Worm (Caenorhabditis elegans) whole organism, L3 larva: ENCODE measurements around the gene cyp-33E1.

Experiments used
- R02D3.7 ChIP-seq: fragments of 150-350 bp; optimal IDR thresholded peaks from 2 replicates; lab custom pipeline; 2014; ENCODE audit warnings: missing biosample characterization, missing genetic modification characterization
- ZK546.5 ChIP-seq: sonication (generic microtip); optimal IDR thresholded peaks from 2 replicates; lab custom pipeline; 2017; ENCODE audit warnings: missing biosample characterization, missing genetic modification characterization
- aly-2 ChIP-seq: fragments of 150-350 bp; optimal IDR thresholded peaks from 2 replicates; lab custom pipeline; 2014; ENCODE audit warnings: missing biosample characterization, missing genetic modification characterization
- ama-1 ChIP-seq: fragments of 150-350 bp; optimal IDR thresholded peaks from 2 replicates; lab custom pipeline; 2018
- ceh-16 ChIP-seq: sonication (generic microtip); optimal IDR thresholded peaks from 2 replicates; lab custom pipeline; 2017; ENCODE audit warnings: missing biosample characterization, missing genetic modification characterization
- ceh-28 ChIP-seq: fragments of 150-350 bp; optimal IDR thresholded peaks from 2 replicates; lab custom pipeline; 2014; ENCODE audit warnings: missing biosample characterization, missing genetic modification reagents, missing genetic modification characterization
- ceh-82 ChIP-seq: fragments of 150-350 bp; optimal IDR thresholded peaks from 2 replicates; lab custom pipeline; 2014; ENCODE audit warnings: missing biosample characterization, missing genetic modification characterization
- ceh-9 ChIP-seq: sonication (generic microtip); optimal IDR thresholded peaks from 2 replicates; lab custom pipeline; 2018; ENCODE audit warnings: missing biosample characterization, missing genetic modification characterization
- daf-12 ChIP-seq: fragments of 150-350 bp; optimal IDR thresholded peaks from 2 replicates; lab custom pipeline; 2014; ENCODE audit warnings: missing biosample characterization, missing genetic modification reagents, missing genetic modification characterization
- egl-27 ChIP-seq: sonication (generic microtip); optimal IDR thresholded peaks from 4 replicates; lab custom pipeline; 2017; ENCODE audit warnings: missing biosample characterization, missing genetic modification reagents, missing genetic modification characterization
- egl-5 ChIP-seq: fragments of 150-350 bp; optimal IDR thresholded peaks from 2 replicates; lab custom pipeline; 2017; ENCODE audit warnings: missing biosample characterization, missing genetic modification reagents, missing genetic modification characterization, inconsistent platforms
- elt-1 ChIP-seq: fragments of 150-350 bp; optimal IDR thresholded peaks from 2 replicates; lab custom pipeline; 2014; ENCODE audit warnings: missing biosample characterization, missing genetic modification characterization
- elt-2 ChIP-seq: sonication (generic microtip); optimal IDR thresholded peaks from 2 replicates; lab custom pipeline; 2016; ENCODE audit warnings: missing genetic modification reagents, mild to moderate bottlenecking, missing genetic modification characterization, missing compliant biosample characterization
- elt-3 ChIP-seq, 3 experiments: fragments of 150-350 bp in 1 of 3; sonication (generic microtip) in 2 of 3; optimal IDR thresholded peaks; 2 replicates in 2 of 3; 4 replicates in 1 of 3; lab custom pipeline; 2014 to 2017; ENCODE audit warnings: missing biosample characterization in 3 of 3, missing genetic modification characterization in 3 of 3
- eor-1 ChIP-seq, 2 experiments: fragments of 150-350 bp; optimal IDR thresholded peaks; 2 replicates each; lab custom pipeline; 2014 to 2018; ENCODE audit warnings: missing biosample characterization in 2 of 2, missing genetic modification characterization in 2 of 2
- fkh-2 ChIP-seq: fragments of 150-350 bp; optimal IDR thresholded peaks from 2 replicates; lab custom pipeline; 2014; ENCODE audit warnings: missing biosample characterization, missing genetic modification reagents, missing genetic modification characterization
- fos-1 ChIP-seq: fragments of 150-350 bp; optimal IDR thresholded peaks from 2 replicates; lab custom pipeline; 2014; ENCODE audit warnings: missing biosample characterization, missing genetic modification characterization
- hmg-11 ChIP-seq: sonication (generic microtip); optimal IDR thresholded peaks from 2 replicates; lab custom pipeline; 2016; ENCODE audit warnings: missing genetic modification characterization, missing compliant biosample characterization
- jun-1 ChIP-seq: fragments of 150-350 bp; optimal IDR thresholded peaks from 2 replicates; lab custom pipeline; 2014; ENCODE audit warnings: missing biosample characterization, missing genetic modification reagents, missing genetic modification characterization
- lin-15B ChIP-seq: fragments of 150-350 bp; optimal IDR thresholded peaks from 2 replicates; lab custom pipeline; 2014; ENCODE audit warnings: missing biosample characterization, missing genetic modification characterization
- lin-39 ChIP-seq: fragments of 150-350 bp; optimal IDR thresholded peaks from 2 replicates; lab custom pipeline; 2018; ENCODE audit warnings: missing biosample characterization, missing genetic modification reagents, missing genetic modification characterization
- lsy-12 ChIP-seq: sonication (generic microtip); optimal IDR thresholded peaks from 2 replicates; lab custom pipeline; 2016; ENCODE audit warnings: mild to moderate bottlenecking, missing genetic modification characterization, missing compliant biosample characterization
- mdl-1 ChIP-seq: fragments of 150-350 bp; optimal IDR thresholded peaks from 2 replicates; lab custom pipeline; 2014; ENCODE audit warnings: missing biosample characterization, missing genetic modification characterization
- mml-1 ChIP-seq: fragments of 150-350 bp; sonication (generic microtip); optimal IDR thresholded peaks from 3 replicates; lab custom pipeline; 2014; ENCODE audit warnings: missing biosample characterization, missing genetic modification characterization
- nfya-1 ChIP-seq: sonication (generic microtip); optimal IDR thresholded peaks from 2 replicates; lab custom pipeline; 2017; ENCODE audit warnings: missing genetic modification characterization, mild to moderate bottlenecking, missing compliant biosample characterization, antibody characterized with exemption, moderate library complexity; ENCODE audit not compliant: insufficient read depth
- nhr-11 ChIP-seq: fragments of 150-350 bp; optimal IDR thresholded peaks from 2 replicates; lab custom pipeline; 2014; ENCODE audit warnings: missing biosample characterization, missing genetic modification characterization
- nhr-12 ChIP-seq: fragments of 150-350 bp; optimal IDR thresholded peaks from 2 replicates; lab custom pipeline; 2014; ENCODE audit warnings: missing biosample characterization, missing genetic modification characterization
- nhr-23 ChIP-seq: fragments of 150-350 bp; optimal IDR thresholded peaks from 2 replicates; lab custom pipeline; 2014; ENCODE audit warnings: missing biosample characterization, missing genetic modification reagents, missing genetic modification characterization
- nhr-237 ChIP-seq: fragments of 150-350 bp; optimal IDR thresholded peaks from 2 replicates; lab custom pipeline; 2014; ENCODE audit warnings: missing biosample characterization, missing genetic modification characterization
- nhr-25 ChIP-seq: sonication (generic microtip); optimal IDR thresholded peaks from 2 replicates; lab custom pipeline; 2017; ENCODE audit warnings: missing biosample characterization, missing genetic modification characterization
- nhr-28 ChIP-seq: fragments of 150-350 bp; optimal IDR thresholded peaks from 2 replicates; lab custom pipeline; 2014; ENCODE audit warnings: missing biosample characterization, missing genetic modification characterization
- nhr-43 ChIP-seq: sonication (generic microtip); optimal IDR thresholded peaks from 2 replicates; lab custom pipeline; 2016; ENCODE audit warnings: mild to moderate bottlenecking, missing genetic modification characterization, missing compliant biosample characterization; ENCODE audit not compliant: poor library complexity, severe bottlenecking
- nhr-67 ChIP-seq: fragments of 150-350 bp; optimal IDR thresholded peaks from 2 replicates; lab custom pipeline; 2014; ENCODE audit warnings: missing biosample characterization, missing genetic modification characterization
- nhr-76 ChIP-seq: fragments of 150-350 bp; sonication (generic microtip); optimal IDR thresholded peaks from 5 replicates; lab custom pipeline; 2014; ENCODE audit warnings: missing biosample characterization, missing genetic modification characterization
- nhr-77 ChIP-seq: fragments of 150-350 bp; optimal IDR thresholded peaks from 2 replicates; lab custom pipeline; 2014; ENCODE audit warnings: missing biosample characterization, missing genetic modification characterization
- pha-4 ChIP-seq: fragments of 150-350 bp; optimal IDR thresholded peaks from 2 replicates; lab custom pipeline; 2014; ENCODE audit warnings: missing biosample characterization, missing genetic modification reagents, missing genetic modification characterization
- pqm-1 ChIP-seq: fragments of 150-350 bp; optimal IDR thresholded peaks from 2 replicates; lab custom pipeline; 2017; ENCODE audit warnings: missing biosample characterization, missing genetic modification characterization, inconsistent platforms
- sea-2 ChIP-seq: fragments of 150-350 bp; sonication (generic microtip); optimal IDR thresholded peaks from 4 replicates; lab custom pipeline; 2014; ENCODE audit warnings: missing biosample characterization, missing genetic modification reagents, missing genetic modification characterization
- skn-1 ChIP-seq: fragments of 150-350 bp; optimal IDR thresholded peaks from 2 replicates; lab custom pipeline; 2014; ENCODE audit warnings: missing biosample characterization, missing genetic modification characterization
- snpc-4 ChIP-seq: fragments of 150-350 bp; optimal IDR thresholded peaks from 2 replicates; lab custom pipeline; 2014; ENCODE audit warnings: missing biosample characterization, missing genetic modification characterization
- tbx-2 ChIP-seq: sonication (generic microtip); optimal IDR thresholded peaks from 2 replicates; lab custom pipeline; 2016; ENCODE audit warnings: mild to moderate bottlenecking, missing genetic modification characterization, missing compliant biosample characterization
- unc-62 ChIP-seq: fragments of 150-350 bp; sonication (generic microtip); optimal IDR thresholded peaks from 4 replicates; lab custom pipeline; 2014; ENCODE audit warnings: missing biosample characterization, missing genetic modification reagents, missing genetic modification characterization
- zag-1 ChIP-seq: fragments of 150-350 bp; optimal IDR thresholded peaks from 2 replicates; lab custom pipeline; 2014; ENCODE audit warnings: missing biosample characterization, missing genetic modification characterization
- ztf-11 ChIP-seq: fragments of 150-350 bp; optimal IDR thresholded peaks from 2 replicates; lab custom pipeline; 2014; ENCODE audit warnings: missing biosample characterization, missing genetic modification characterization
- ztf-4 ChIP-seq: fragments of 150-350 bp; optimal IDR thresholded peaks from 2 replicates; lab custom pipeline; 2014; ENCODE audit warnings: missing biosample characterization, missing genetic modification characterization

The cyp-33E1 gene

ce11 chrIV:8648502-8648901, at the start of gene cyp-33E1:
cyp-33E1 (minus strand) TSS chrIV:8648602.
- TF ChIP-seq pqm-1 (tag; lab: Kevin White, UChicago) (no peak), nhr-11 (tag; lab: Kevin White, UChicago) (no peak), mml-1 (no peak), elt-3 (tag; optimal IDR thresholded peaks at IDR 0.05; lab: Kevin White, UChicago) (no peak), zag-1 (no peak), fos-1 (no peak), nhr-25 (tag; lab: Kevin White, UChicago) (no peak), ZK546.5 (tag; lab: Kevin White, UChicago) (no peak), nhr-23 (tag; lab: Kevin White, UChicago) (no peak), nhr-237 (tag; lab: Kevin White, UChicago) (no peak), elt-1 (no peak), ztf-4 (no peak), ceh-82 (no peak), nhr-43 (tag; lab: Kevin White, UChicago) (no peak), elt-2 (no peak), R02D3.7 (no peak), lin-39 (tag; lab: Kevin White, UChicago) (no peak), nhr-76 (no peak)

- TF ChIP-seq ceh-28 (tag; lab: Kevin White, UChicago) (no peak), ceh-9 (tag; lab: Kevin White, UChicago) (no peak), zag-1 (no peak), nhr-67 (tag; lab: Kevin White, UChicago) (no peak)
Observed at ce11 chrIV:8697436-8697835, 49.0 kb upstream of the cyp-33E1 start, which contains the start of gene ttll-11. ttll-11 (plus strand) TSS chrIV:8697736.

- no peak for TF ChIP-seq lsy-12 (tag; lab: Kevin White, UChicago)
- TF ChIP-seq hmg-11 (tag; lab: Kevin White, UChicago) = peak; percentile 29
- peak; percentile 13 for TF ChIP-seq nhr-23 (tag; lab: Kevin White, UChicago)
- no peak for TF ChIP-seq sea-2
- TF ChIP-seq lin-15B (tag; lab: Kevin White, UChicago) = peak; percentile 8
- TF ChIP-seq pha-4 (tag; lab: Kevin White, UChicago) = peak; percentile 55
Observed at ce11 chrIV:8691486-8691885, 43.1 kb upstream of the cyp-33E1 start, which contains the start of the genes hst-1 and ints-6. hst-1 (minus strand) TSS chrIV:8691513. ints-6 (plus strand) TSS chrIV:8691745.

- TF ChIP-seq nhr-28 (no peak), ZK546.5 (tag; lab: Kevin White, UChicago) (no peak), elt-2 (peak; percentile 42), R02D3.7 (peak; percentile 76), sea-2 (no peak), ceh-28 (tag; lab: Kevin White, UChicago) (peak; percentile 78), pha-4 (tag; lab: Kevin White, UChicago) (peak; percentile 92), eor-1 (tag; optimal IDR thresholded peaks at IDR 0.05; lab: Kevin White, UChicago) (no peak), lin-39 (tag; lab: Kevin White, UChicago) (peak; percentile 19), nhr-67 (tag; lab: Kevin White, UChicago) (no peak), zag-1 (no peak), tbx-2 (tag; lab: Kevin White, UChicago) (peak; percentile 49), lsy-12 (tag; lab: Kevin White, UChicago) (peak; percentile 64), nhr-12 (tag; lab: Kevin White, UChicago) (no peak), nfya-1 (tag; lab: Kevin White, UChicago) (peak; percentile 84), elt-3 (tag; optimal IDR thresholded peaks at IDR 0.05; lab: Kevin White, UChicago) (no peak), daf-12 (tag; lab: Kevin White, UChicago) (no peak), skn-1 (tag; lab: Kevin White, UChicago) (peak; percentile 83), nhr-11 (tag; lab: Kevin White, UChicago) (peak; percentile 38), ama-1 (lab: Kevin White, UChicago) (peak; percentile 71), lin-15B (tag; lab: Kevin White, UChicago) (peak; percentile 89), nhr-25 (tag; lab: Kevin White, UChicago) (peak; percentile 81), mml-1 (no peak), egl-27 (tag; lab: Kevin White, UChicago) (no peak), egl-5 (no peak), ztf-11 (tag; lab: Kevin White, UChicago) (no peak), ceh-9 (tag; lab: Kevin White, UChicago) (no peak), jun-1 (tag; lab: Kevin White, UChicago) (peak; percentile 76), snpc-4 (peak; percentile 77), mdl-1 (tag; lab: Kevin White, UChicago) (peak; percentile 8), ceh-16 (tag; lab: Kevin White, UChicago) (no peak), hmg-11 (tag; lab: Kevin White, UChicago) (peak; percentile 84), unc-62 (GFP tag; lab: Kevin White, UChicago) (no peak), nhr-76 (no peak), nhr-237 (tag; lab: Kevin White, UChicago) (no peak), nhr-77 (tag; lab: Kevin White, UChicago) (peak; percentile 39), fkh-2 (tag; lab: Kevin White, UChicago) (no peak), aly-2 (tag; lab: Kevin White, UChicago) (no peak)
Observed at ce11 chrIV:8687605-8688191, 39.3 kb upstream of the cyp-33E1 start, which contains the start of gene snrp-3. snrp-3 (minus strand) TSS chrIV:8687810.
